Fruit fly (Drosophila melanogaster) whole organism, embryonic: ENCODE measurements around the gene Trmt6.

ENCODE experiments used
- CG10274 ChIP-seq: fragments of 200-800 bp; sonication (Bioruptor generic); optimal IDR thresholded peaks from 3 replicates; lab custom pipeline; 2017; ENCODE audit warnings: missing biosample characterization, mild to moderate bottlenecking, missing genetic modification characterization
- CG10431 ChIP-seq: fragments of 200-800 bp; sonication (Bioruptor generic); optimal IDR thresholded peaks from 3 replicates; lab custom pipeline; 2018; ENCODE audit warnings: missing biosample characterization, mild to moderate bottlenecking, missing genetic modification characterization
- CG10979 ChIP-seq: fragments of 200-800 bp; sonication (Bioruptor generic); optimal IDR thresholded peaks from 2 replicates; lab custom pipeline; 2018; ENCODE audit warnings: missing biosample characterization, mild to moderate bottlenecking, missing genetic modification characterization, moderate library complexity
- CG11504 ChIP-seq: fragments of 200-800 bp; sonication (Bioruptor generic); optimal IDR thresholded peaks from 3 replicates; lab custom pipeline; 2019; ENCODE audit warnings: missing biosample characterization, mild to moderate bottlenecking, missing genetic modification characterization, moderate library complexity
- CG11560 ChIP-seq: fragments of 200-800 bp; sonication (Bioruptor generic); IDR thresholded peaks from 3 replicates; pipeline ENCODE4 v1.3.6; 2022; ENCODE audit warnings: missing biosample characterization, missing genetic modification characterization
- CG12299 ChIP-seq: fragments of 200-800 bp; sonication (Bioruptor generic); optimal IDR thresholded peaks from 2 replicates; lab custom pipeline; 2018; ENCODE audit warnings: missing biosample characterization, mild to moderate bottlenecking, missing genetic modification characterization
- CG15601 ChIP-seq: fragments of 200-800 bp; sonication (Bioruptor generic); optimal IDR thresholded peaks from 3 replicates; lab custom pipeline; 2019; ENCODE audit warnings: missing biosample characterization, mild to moderate bottlenecking, missing genetic modification characterization, moderate library complexity
- CG16815 ChIP-seq: fragments of 200-800 bp; sonication (Bioruptor generic); optimal IDR thresholded peaks from 3 replicates; lab custom pipeline; 2017; ENCODE audit warnings: missing biosample characterization, mild to moderate bottlenecking, missing genetic modification characterization
- CG2129 ChIP-seq: fragments of 200-800 bp; sonication (Bioruptor generic); IDR thresholded peaks from 2 replicates; pipeline ENCODE4 v1.3.6; 2022; ENCODE audit warnings: missing biosample characterization, missing genetic modification characterization; ENCODE audit not compliant: partially characterized antibody
- CG2678 ChIP-seq: fragments of 200-800 bp; sonication (Bioruptor generic); optimal IDR thresholded peaks from 3 replicates; lab custom pipeline; 2019; ENCODE audit warnings: missing biosample characterization, mild to moderate bottlenecking, missing genetic modification characterization, moderate library complexity
- CG2712 ChIP-seq: fragments of 200-800 bp; optimal IDR thresholded peaks from 3 replicates; lab custom pipeline; 2019; ENCODE audit warnings: missing biosample characterization, mild to moderate bottlenecking, missing genetic modification characterization, moderate library complexity
- CG2889 ChIP-seq: fragments of 200-800 bp; sonication (Bioruptor generic); IDR thresholded peaks from 3 replicates; pipeline ENCODE4 v1.3.6; 2022; ENCODE audit warnings: missing biosample characterization, missing genetic modification characterization
- CG33213 ChIP-seq: fragments of 200-800 bp; sonication (Bioruptor generic); optimal IDR thresholded peaks from 3 replicates; lab custom pipeline; 2016; ENCODE audit warnings: missing biosample characterization, missing genetic modification characterization
- CG34422 ChIP-seq: fragments of 200-800 bp; sonication (Bioruptor generic); IDR thresholded peaks from 3 replicates; pipeline ENCODE4 v1.3.6; 2022; ENCODE audit warnings: missing biosample characterization, missing genetic modification characterization
- CG43689 ChIP-seq: fragments of 200-800 bp; sonication (Bioruptor generic); IDR thresholded peaks from 2 replicates; pipeline ENCODE4 v1.3.6; 2022; ENCODE audit warnings: missing biosample characterization, missing genetic modification characterization
- CG6272 ChIP-seq: fragments of 200-800 bp; sonication (Bioruptor generic); IDR thresholded peaks from 2 replicates; pipeline ENCODE4 v1.3.6; 2022; ENCODE audit warnings: missing biosample characterization, missing genetic modification characterization
- CG8281 ChIP-seq: fragments of 200-800 bp; sonication (Bioruptor generic); optimal IDR thresholded peaks from 2 replicates; lab custom pipeline; 2018; ENCODE audit warnings: missing biosample characterization, mild to moderate bottlenecking, missing genetic modification characterization, moderate library complexity
- CG8388 ChIP-seq: fragments of 200-800 bp; sonication (Bioruptor generic); optimal IDR thresholded peaks from 2 replicates; lab custom pipeline; 2019; ENCODE audit warnings: missing biosample characterization, mild to moderate bottlenecking, missing genetic modification characterization, moderate library complexity
- CG8924 ChIP-seq: fragments of 200-800 bp; optimal IDR thresholded peaks from 3 replicates; lab custom pipeline; 2019; ENCODE audit warnings: missing biosample characterization, mild to moderate bottlenecking, missing genetic modification characterization, moderate library complexity
- CHES-1-like ChIP-seq: fragments of 200-800 bp; sonication (Bioruptor generic); optimal IDR thresholded peaks from 2 replicates; lab custom pipeline; 2016; ENCODE audit warnings: missing biosample characterization, missing genetic modification characterization
- CTCF ChIP-seq: fragments of 200-800 bp; sonication (Bioruptor generic); optimal IDR thresholded peaks from 2 replicates; lab custom pipeline; 2017; ENCODE audit warnings: missing biosample characterization, mild to moderate bottlenecking, missing genetic modification characterization, moderate library complexity
- CkIIα-i1 ChIP-seq: fragments of 200-800 bp; sonication (Bioruptor generic); IDR thresholded peaks from 2 replicates; pipeline ENCODE4 v1.3.6; 2022; ENCODE audit warnings: missing biosample characterization, missing genetic modification characterization
- Deaf1 ChIP-seq: fragments of 200-800 bp; optimal IDR thresholded peaks from 3 replicates; lab custom pipeline; 2019; ENCODE audit warnings: missing biosample characterization, mild to moderate bottlenecking, missing genetic modification characterization, moderate library complexity
- Dek ChIP-seq: fragments of 200-800 bp; sonication (Bioruptor generic); optimal IDR thresholded peaks from 3 replicates; lab custom pipeline; 2019; ENCODE audit warnings: missing biosample characterization, mild to moderate bottlenecking, missing genetic modification characterization, moderate library complexity
- Dfd ChIP-seq, 2 experiments: fragments of >200 bp; optimal IDR thresholded peaks; 2 replicates each; lab custom pipeline; 2017; ENCODE audit warnings: missing biosample characterization in 2 of 2, missing genetic modification characterization in 2 of 2
- Hsf ChIP-seq: fragments of 200-800 bp; sonication (Bioruptor generic); optimal IDR thresholded peaks from 3 replicates; lab custom pipeline; 2016; ENCODE audit warnings: missing biosample characterization, missing genetic modification characterization
- Lhr ChIP-seq: fragments of 200-800 bp; sonication (Bioruptor generic); optimal IDR thresholded peaks from 3 replicates; lab custom pipeline; 2017; ENCODE audit warnings: mild to moderate bottlenecking, missing biosample characterization, missing genetic modification reagents, missing genetic modification characterization
- NK7.1 ChIP-seq: fragments of 200-800 bp; sonication (Bioruptor generic); optimal IDR thresholded peaks from 3 replicates; lab custom pipeline; 2016; ENCODE audit warnings: missing biosample characterization, missing genetic modification characterization
- Nf-YC ChIP-seq: fragments of 200-800 bp; optimal IDR thresholded peaks from 3 replicates; lab custom pipeline; 2019; ENCODE audit warnings: missing biosample characterization, mild to moderate bottlenecking, missing genetic modification characterization, moderate library complexity
- Oli ChIP-seq: fragments of 200-800 bp; sonication (Bioruptor generic); optimal IDR thresholded peaks from 2 replicates; lab custom pipeline; 2018; ENCODE audit warnings: missing biosample characterization, mild to moderate bottlenecking, missing genetic modification characterization, moderate library complexity
- Opbp ChIP-seq: fragments of 200-800 bp; sonication (Bioruptor generic); IDR thresholded peaks from 3 replicates; pipeline ENCODE4 v1.3.6; 2022; ENCODE audit warnings: missing biosample characterization, missing genetic modification characterization; ENCODE audit not compliant: partially characterized antibody
- PHDP ChIP-seq: fragments of 200-800 bp; sonication (Bioruptor generic); optimal IDR thresholded peaks from 3 replicates; lab custom pipeline; 2018; ENCODE audit warnings: missing biosample characterization, mild to moderate bottlenecking, missing genetic modification characterization, moderate library complexity
- Ptx1 ChIP-seq: fragments of 200-800 bp; sonication (Bioruptor generic); IDR thresholded peaks from 2 replicates; pipeline ENCODE4 v1.3.6; 2022; ENCODE audit warnings: missing biosample characterization, missing genetic modification characterization
- Sin3A ChIP-seq: fragments of >200 bp; optimal IDR thresholded peaks from 2 replicates; lab custom pipeline; 2018
- Sry-β ChIP-seq: fragments of 200-800 bp; sonication (Bioruptor generic); optimal IDR thresholded peaks from 2 replicates; lab custom pipeline; 2018; ENCODE audit warnings: missing biosample characterization, mild to moderate bottlenecking, missing genetic modification characterization, moderate library complexity
- ac ChIP-seq: fragments of 200-800 bp; sonication (Bioruptor generic); optimal IDR thresholded peaks from 3 replicates; lab custom pipeline; 2017; ENCODE audit warnings: missing biosample characterization, mild to moderate bottlenecking, missing genetic modification characterization
- bsh ChIP-seq, 2 experiments: fragments of 200-800 bp; sonication (Bioruptor generic); optimal IDR thresholded peaks; 2 replicates each; lab custom pipeline; 2017 to 2018; ENCODE audit warnings: mild to moderate bottlenecking in 2 of 2, missing biosample characterization in 2 of 2, missing genetic modification characterization in 2 of 2, moderate library complexity in 1 of 2
- cas ChIP-seq: fragments of 200-800 bp; sonication (Bioruptor generic); IDR thresholded peaks from 2 replicates; pipeline ENCODE4 v1.3.6; 2022; ENCODE audit warnings: missing biosample characterization, missing genetic modification characterization
- cg ChIP-seq: fragments of 200-800 bp; sonication (Bioruptor generic); optimal IDR thresholded peaks from 3 replicates; lab custom pipeline; 2019; ENCODE audit warnings: missing biosample characterization, mild to moderate bottlenecking, missing genetic modification characterization, moderate library complexity
- corto ChIP-seq: fragments of 200-800 bp; sonication (Bioruptor generic); optimal IDR thresholded peaks from 2 replicates; lab custom pipeline; 2016; ENCODE audit warnings: missing biosample characterization, mild to moderate bottlenecking, missing genetic modification characterization, moderate library complexity
- disco-r ChIP-seq: fragments of 200-800 bp; sonication (Bioruptor generic); optimal IDR thresholded peaks from 2 replicates; lab custom pipeline; 2016; ENCODE audit warnings: missing biosample characterization, missing genetic modification characterization
- gcm ChIP-seq: fragments of 200-800 bp; sonication (Bioruptor generic); optimal IDR thresholded peaks from 2 replicates; lab custom pipeline; 2019; ENCODE audit warnings: missing biosample characterization, mild to moderate bottlenecking, missing genetic modification characterization, moderate library complexity
- gem ChIP-seq: fragments of 200-800 bp; sonication (Bioruptor generic); optimal IDR thresholded peaks from 2 replicates; lab custom pipeline; 2019; ENCODE audit warnings: missing biosample characterization, mild to moderate bottlenecking, missing genetic modification characterization, moderate library complexity
- kah ChIP-seq: fragments of 200-800 bp; sonication (Bioruptor generic); optimal IDR thresholded peaks from 2 replicates; lab custom pipeline; 2018; ENCODE audit warnings: missing biosample characterization, mild to moderate bottlenecking, missing genetic modification characterization
- knrl ChIP-seq: fragments of 200-800 bp; sonication (Bioruptor generic); IDR thresholded peaks from 3 replicates; pipeline ENCODE4 v1.3.6; 2022; ENCODE audit warnings: missing biosample characterization, missing genetic modification characterization; ENCODE audit not compliant: partially characterized antibody
- nmo ChIP-seq: fragments of 200-800 bp; sonication (Bioruptor generic); optimal IDR thresholded peaks from 2 replicates; lab custom pipeline; 2018; ENCODE audit warnings: missing biosample characterization, mild to moderate bottlenecking, missing genetic modification characterization, moderate library complexity
- nom ChIP-seq: fragments of 200-800 bp; sonication (Bioruptor generic); optimal IDR thresholded peaks from 2 replicates; lab custom pipeline; 2017; ENCODE audit warnings: missing biosample characterization, missing genetic modification characterization, mild to moderate bottlenecking, moderate library complexity, missing genetic modification reagents
- salm ChIP-seq: fragments of 200-800 bp; sonication (Bioruptor generic); optimal IDR thresholded peaks from 2 replicates; lab custom pipeline; 2018; ENCODE audit warnings: missing biosample characterization, mild to moderate bottlenecking, missing genetic modification characterization
- trh ChIP-seq: fragments of 200-800 bp; sonication (Bioruptor generic); optimal IDR thresholded peaks from 2 replicates; lab custom pipeline; 2016; ENCODE audit warnings: missing biosample characterization, missing genetic modification characterization
- twi ChIP-seq: fragments of 200-800 bp; optimal IDR thresholded peaks from 2 replicates; lab custom pipeline; 2019; ENCODE audit warnings: missing biosample characterization, mild to moderate bottlenecking, missing genetic modification characterization, moderate library complexity
- z ChIP-seq: fragments of 200-800 bp; sonication (Bioruptor generic); IDR thresholded peaks from 3 replicates; pipeline ENCODE4 v1.3.6; 2022; ENCODE audit warnings: missing biosample characterization, missing genetic modification characterization

The Trmt6 gene

DNA sequence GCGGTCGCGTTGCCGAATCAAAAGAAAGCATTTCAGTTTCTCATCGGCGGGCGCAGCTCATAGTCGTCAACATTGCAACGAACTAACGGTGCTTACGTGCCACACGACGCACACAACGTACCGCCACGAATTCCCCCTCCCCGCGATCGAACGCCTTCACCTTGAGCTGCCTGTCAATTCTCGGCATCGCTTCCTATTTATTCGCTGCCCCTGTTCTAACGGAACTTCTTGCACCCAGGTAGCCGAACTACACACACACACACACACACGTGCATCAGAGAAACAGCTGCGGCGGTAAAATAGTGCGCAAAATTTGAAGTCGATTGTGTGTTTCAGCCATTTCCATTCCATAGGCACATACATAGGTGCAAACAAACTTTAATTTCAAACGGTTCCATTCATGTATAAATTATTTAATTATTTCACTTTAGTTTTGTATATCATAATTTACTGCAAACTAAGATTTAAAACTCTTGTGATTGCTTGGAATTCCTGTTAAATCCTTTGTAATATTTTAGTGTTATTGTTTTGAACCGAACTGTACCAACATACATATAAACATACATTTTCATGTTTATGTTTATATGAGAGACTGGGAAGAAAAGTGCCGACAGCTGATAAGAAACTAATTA, 49.4 kb upstream of the Trmt6 start (continued):
- no peak for TF ChIP-seq Sry-β (GFP tag; lab: Kevin White, UChicago)
- no peak for TF ChIP-seq CkIIα-i1 (GFP tag; lab: Robert Waterston, UW)
- no peak for TF ChIP-seq Dfd (GFP tag; optimal IDR thresholded peaks at IDR 0.05; lab: Kevin White, UChicago)
- TF ChIP-seq Nf-YC (tag; lab: Kevin White, UChicago) = no peak
- peak; percentile 47 for TF ChIP-seq CG11504 (tag; lab: Kevin White, UChicago)
- TF ChIP-seq CTCF (GFP tag; lab: Kevin White, UChicago) = no peak
- no peak for TF ChIP-seq nom (GFP tag; lab: Kevin White, UChicago)
- no peak for TF ChIP-seq CG16815
- no peak for TF ChIP-seq disco-r
- no peak for TF ChIP-seq CG8924
- no peak for TF ChIP-seq CG12299 (tag; lab: Kevin White, UChicago)
- TF ChIP-seq CG2129 (GFP tag; lab: Robert Waterston, UW) = no peak
- no peak for TF ChIP-seq salm (tag; lab: Kevin White, UChicago)
- no peak for TF ChIP-seq z
- TF ChIP-seq CG2889 = no peak
- TF ChIP-seq knrl = no peak
- no peak for TF ChIP-seq CG15601 (tag; lab: Kevin White, UChicago)
- no peak for TF ChIP-seq CG34422 (GFP tag; lab: Robert Waterston, UW)
- no peak for TF ChIP-seq Lhr
- peak; percentile 13 for TF ChIP-seq Oli
- no peak for TF ChIP-seq ac (GFP tag; lab: Kevin White, UChicago)
- no peak for TF ChIP-seq CG10979
- TF ChIP-seq PHDP = no peak
- TF ChIP-seq CG10431 = no peak
- no peak for TF ChIP-seq Sin3A (lab: Kevin White, UChicago)
- no peak for TF ChIP-seq kah
- TF ChIP-seq Deaf1 (tag; lab: Kevin White, UChicago) = peak; percentile 12
- 0 out of 2 replicates have a peak, but pooled peaks have one; percentile 18 for TF ChIP-seq Ptx1 (GFP tag; lab: Robert Waterston, UW)
- no peak for TF ChIP-seq CG6272 (GFP tag; lab: Robert Waterston, UW)
- TF ChIP-seq cg (GFP tag; lab: Kevin White, UChicago) = peak; percentile 58
- no peak for TF ChIP-seq CG11560 (tag; lab: Robert Waterston, UW)
- TF ChIP-seq nmo (GFP tag; lab: Kevin White, UChicago) = peak; percentile 12
- no peak for TF ChIP-seq Hsf (GFP tag; lab: Kevin White, UChicago)
- peak; percentile 15 for TF ChIP-seq CG2678 (tag; lab: Kevin White, UChicago)
- no peak for TF ChIP-seq Opbp (GFP tag; lab: Robert Waterston, UW)
- TF ChIP-seq corto = no peak
- peak in 1 of 2 experiments; percentile 22 for TF ChIP-seq bsh (GFP tag; optimal IDR thresholded peaks at IDR 0.05; lab: Kevin White, UChicago)
- TF ChIP-seq CHES-1-like (GFP tag; lab: Kevin White, UChicago) = no peak
- TF ChIP-seq cas (GFP tag; lab: Robert Waterston, UW) = no peak
- TF ChIP-seq Dek = no peak
- no peak for TF ChIP-seq trh
- peak; percentile 38 for TF ChIP-seq gem (tag; lab: Kevin White, UChicago)
- TF ChIP-seq NK7.1 (GFP tag; lab: Kevin White, UChicago) = no peak
- no peak for TF ChIP-seq twi (tag; lab: Kevin White, UChicago)
- no peak for TF ChIP-seq CG43689 (GFP tag; lab: Robert Waterston, UW)
- TF ChIP-seq gcm (GFP tag; lab: Kevin White, UChicago) = no peak
- no peak for TF ChIP-seq CG2712 (tag; lab: Kevin White, UChicago)
- no peak for TF ChIP-seq CG10274 (GFP tag; lab: Kevin White, UChicago)
- TF ChIP-seq CG8281 (tag; lab: Kevin White, UChicago) = no peak
- TF ChIP-seq CG33213 (GFP tag; lab: Kevin White, UChicago) = no peak
- TF ChIP-seq CG8388 (GFP tag; lab: Kevin White, UChicago) = peak; percentile 47
